Worm (Caenorhabditis elegans): Measurements from ENCODE around the gene R10H10.4.

ce11 chrIV:10345486-10345885, 49.3 kb downstream of the R10H10.4 start:
- TF ChIP-seq ztf-29 (GFP tag; IDR thresholded peaks at IDR 0.05): no peak
- no peak for TF ChIP-seq T22C8.4 (GFP tag; IDR thresholded peaks at IDR 0.05)
- no peak for TF ChIP-seq med-1 (GFP tag; optimal IDR thresholded peaks at IDR 0.05; ENCODE audit: insufficient read depth)
- TF ChIP-seq flt-1 (GFP tag; IDR thresholded peaks at IDR 0.05): no peak
- TF ChIP-seq ztf-23 (GFP tag; IDR thresholded peaks at IDR 0.05): no peak
- TF ChIP-seq tab-1 (GFP tag; IDR thresholded peaks at IDR 0.05): no peak
